Worm (Caenorhabditis elegans) whole organism, L1 larva: ENCODE data around the gene msrp-4.

Source experiments
- C04F5.9 ChIP-seq: sonication (generic microtip); optimal IDR thresholded peaks from 2 replicates; lab custom pipeline; 2016; ENCODE audit warnings: missing genetic modification characterization, missing compliant biosample characterization
- C16A3.4 ChIP-seq: fragments of 150-350 bp; optimal IDR thresholded peaks from 2 replicates; lab custom pipeline; 2014; ENCODE audit warnings: missing biosample characterization, missing genetic modification characterization
- alr-1 ChIP-seq: fragments of 200-800 bp; sonication (Bioruptor generic); optimal IDR thresholded peaks from 2 replicates; lab custom pipeline; 2018; ENCODE audit warnings: borderline replicate concordance, mild to moderate bottlenecking, missing genetic modification characterization, missing compliant biosample characterization
- ama-1 ChIP-seq: fragments of 150-350 bp; optimal IDR thresholded peaks from 2 replicates; lab custom pipeline; 2014
- blmp-1 ChIP-seq: fragments of 150-350 bp; optimal IDR thresholded peaks from 2 replicates; lab custom pipeline; 2014; ENCODE audit warnings: missing biosample characterization, missing genetic modification characterization
- ceh-63 ChIP-seq: fragments of 200-800 bp; sonication (Bioruptor generic); optimal IDR thresholded peaks from 2 replicates; lab custom pipeline; 2018; ENCODE audit warnings: mild to moderate bottlenecking, missing genetic modification characterization, missing compliant biosample characterization
- ceh-82 ChIP-seq, 3 experiments: fragments of 150-350 bp in 1 of 3; sonication (generic microtip) in 2 of 3; optimal IDR thresholded peaks; 2 replicates each; lab custom pipeline; 2014 to 2017; ENCODE audit warnings: missing biosample characterization in 3 of 3, missing genetic modification characterization in 3 of 3
- ceh-90 ChIP-seq: sonication (generic microtip); optimal IDR thresholded peaks from 2 replicates; lab custom pipeline; 2016; ENCODE audit warnings: missing genetic modification characterization, missing compliant biosample characterization
- efl-3 ChIP-seq: fragments of 200-800 bp; sonication (Bioruptor generic); optimal IDR thresholded peaks from 2 replicates; lab custom pipeline; 2018; ENCODE audit warnings: mild to moderate bottlenecking, missing genetic modification characterization, missing compliant biosample characterization
- egl-13 ChIP-seq: sonication (generic microtip); optimal IDR thresholded peaks from 2 replicates; lab custom pipeline; 2016; ENCODE audit warnings: missing genotype, missing genetic modification reagents, missing genetic modification characterization, missing compliant biosample characterization
- egl-27 ChIP-seq, 2 experiments: fragments of 150-350 bp in 1 of 2; sonication (generic microtip); optimal IDR thresholded peaks; 3 replicates each; lab custom pipeline; 2017 to 2018; ENCODE audit warnings: missing biosample characterization in 2 of 2, missing genetic modification characterization in 2 of 2, missing genetic modification reagents in 2 of 2
- fos-1 ChIP-seq: fragments of 150-350 bp; optimal IDR thresholded peaks from 2 replicates; lab custom pipeline; 2014; ENCODE audit warnings: missing biosample characterization, missing genetic modification characterization
- hpl-2 ChIP-seq: fragments of 150-350 bp; optimal IDR thresholded peaks from 2 replicates; lab custom pipeline; 2014; ENCODE audit warnings: missing biosample characterization, missing genetic modification reagents, missing genetic modification characterization
- irx-1 ChIP-seq: sonication (generic microtip); optimal IDR thresholded peaks from 2 replicates; lab custom pipeline; 2016; ENCODE audit warnings: missing genetic modification characterization, missing compliant biosample characterization
- isw-1 ChIP-seq: fragments of 200-800 bp; sonication (Bioruptor generic); IDR thresholded peaks from 2 replicates; pipeline ENCODE4 v1.3.6; 2022; ENCODE audit warnings: missing genetic modification characterization, missing compliant biosample characterization
- jun-1 ChIP-seq: fragments of 150-350 bp; optimal IDR thresholded peaks from 2 replicates; lab custom pipeline; 2014; ENCODE audit warnings: missing biosample characterization, missing genetic modification reagents, missing genetic modification characterization
- lin-14 ChIP-seq: fragments of 200-800 bp; sonication (Bioruptor generic); optimal IDR thresholded peaks from 2 replicates; lab custom pipeline; 2018; ENCODE audit warnings: mild to moderate bottlenecking, missing genetic modification characterization, moderate library complexity, missing compliant biosample characterization
- lin-15B ChIP-seq: fragments of 150-350 bp; sonication (generic microtip); optimal IDR thresholded peaks from 3 replicates; lab custom pipeline; 2014; ENCODE audit warnings: missing biosample characterization, missing genetic modification characterization
- lir-3 ChIP-seq: sonication (generic microtip); optimal IDR thresholded peaks from 2 replicates; lab custom pipeline; 2016; ENCODE audit warnings: mild to moderate bottlenecking, missing genetic modification characterization, moderate library complexity, missing compliant biosample characterization; ENCODE audit not compliant: poor library complexity
- mab-9 ChIP-seq: fragments of 200-800 bp; sonication (Bioruptor generic); IDR thresholded peaks from 2 replicates; pipeline ENCODE4 v1.3.6; 2022; ENCODE audit warnings: missing genetic modification reagents, missing genetic modification characterization, missing compliant biosample characterization
- mdl-1 ChIP-seq, 2 experiments: fragments of 150-350 bp; optimal IDR thresholded peaks; 2 replicates each; lab custom pipeline; 2014 to 2017; ENCODE audit warnings: missing biosample characterization in 2 of 2, missing genetic modification characterization in 2 of 2, inconsistent platforms in 1 of 2
- mep-1 ChIP-seq: fragments of 150-350 bp; optimal IDR thresholded peaks from 2 replicates; lab custom pipeline; 2014; ENCODE audit warnings: missing biosample characterization, missing genetic modification characterization
- nhr-11 ChIP-seq: fragments of 150-350 bp; optimal IDR thresholded peaks from 2 replicates; lab custom pipeline; 2014; ENCODE audit warnings: missing biosample characterization, missing genetic modification characterization
- nhr-19 ChIP-seq: fragments of 200-800 bp; sonication (Bioruptor generic); conservative IDR thresholded peaks from 2 replicates; pipeline ENCODE4 v1.3.6; 2022; ENCODE audit warnings: missing genetic modification characterization, missing compliant biosample characterization
- nhr-20 ChIP-seq: sonication (generic microtip); optimal IDR thresholded peaks from 2 replicates; lab custom pipeline; 2016; ENCODE audit warnings: mild to moderate bottlenecking, missing genetic modification characterization, missing compliant biosample characterization
- nhr-237 ChIP-seq: fragments of 150-350 bp; optimal IDR thresholded peaks from 2 replicates; lab custom pipeline; 2014; ENCODE audit warnings: missing biosample characterization, missing genetic modification characterization
- nhr-71 ChIP-seq: sonication (generic microtip); optimal IDR thresholded peaks from 2 replicates; lab custom pipeline; 2016; ENCODE audit warnings: mild to moderate bottlenecking, missing genetic modification characterization, moderate library complexity, missing compliant biosample characterization
- nhr-76 ChIP-seq: sonication (generic microtip); optimal IDR thresholded peaks from 2 replicates; lab custom pipeline; 2017; ENCODE audit warnings: missing biosample characterization, missing genetic modification characterization
- nhr-84 ChIP-seq: sonication (generic microtip); optimal IDR thresholded peaks from 2 replicates; lab custom pipeline; 2017; ENCODE audit warnings: missing biosample characterization, missing genetic modification characterization
- nhr-90 ChIP-seq: sonication (generic microtip); optimal IDR thresholded peaks from 2 replicates; lab custom pipeline; 2016; ENCODE audit warnings: mild to moderate bottlenecking, missing genetic modification characterization, missing compliant biosample characterization; ENCODE audit not compliant: poor library complexity
- pax-3 ChIP-seq: fragments of 200-800 bp; sonication (Bioruptor generic); optimal IDR thresholded peaks from 2 replicates; lab custom pipeline; 2018; ENCODE audit warnings: mild to moderate bottlenecking, missing genetic modification characterization, moderate library complexity, missing compliant biosample characterization
- rnt-1 ChIP-seq: sonication (generic microtip); optimal IDR thresholded peaks from 2 replicates; lab custom pipeline; 2016; ENCODE audit warnings: mild to moderate bottlenecking, missing genetic modification characterization, moderate library complexity, missing compliant biosample characterization
- snu-23 ChIP-seq: sonication (generic microtip); optimal IDR thresholded peaks from 2 replicates; lab custom pipeline; 2016; ENCODE audit warnings: missing genetic modification characterization, missing compliant biosample characterization
- sptf-1 ChIP-seq: fragments of 150-350 bp; optimal IDR thresholded peaks from 2 replicates; lab custom pipeline; 2014; ENCODE audit warnings: missing biosample characterization, missing genetic modification characterization
- swsn-7 ChIP-seq: sonication (generic microtip); optimal IDR thresholded peaks from 2 replicates; lab custom pipeline; 2016; ENCODE audit warnings: missing genetic modification characterization, missing compliant biosample characterization
- tbx-2 ChIP-seq: sonication (generic microtip); optimal IDR thresholded peaks from 2 replicates; lab custom pipeline; 2016; ENCODE audit warnings: missing genetic modification characterization, missing compliant biosample characterization
- tlp-1 ChIP-seq: fragments of 150-350 bp; optimal IDR thresholded peaks from 2 replicates; lab custom pipeline; 2014; ENCODE audit warnings: missing biosample characterization, missing genetic modification characterization
- unc-130 ChIP-seq: fragments of 150-350 bp; optimal IDR thresholded peaks from 2 replicates; lab custom pipeline; 2017; ENCODE audit warnings: missing biosample characterization, missing genetic modification characterization, inconsistent platforms
- unc-30 ChIP-seq: sonication (generic microtip); optimal IDR thresholded peaks from 2 replicates; lab custom pipeline; 2017; ENCODE audit warnings: missing biosample characterization, missing genetic modification characterization
- unc-62 ChIP-seq: fragments of 150-350 bp; optimal IDR thresholded peaks from 2 replicates; lab custom pipeline; 2014; ENCODE audit warnings: missing biosample characterization, missing genetic modification reagents, missing genetic modification characterization
- vab-15 ChIP-seq: sonication (generic microtip); optimal IDR thresholded peaks from 2 replicates; lab custom pipeline; 2017; ENCODE audit warnings: missing genotype, mild to moderate bottlenecking, missing genetic modification characterization, missing compliant biosample characterization
- xbp-1 ChIP-seq: sonication (generic microtip); optimal IDR thresholded peaks from 2 replicates; lab custom pipeline; 2016; ENCODE audit warnings: missing genetic modification characterization, missing compliant biosample characterization
- zag-1 ChIP-seq: fragments of 150-350 bp; optimal IDR thresholded peaks from 2 replicates; lab custom pipeline; 2014; ENCODE audit warnings: missing biosample characterization, missing genetic modification characterization
- ztf-11 ChIP-seq, 2 experiments: sonication (generic microtip); optimal IDR thresholded peaks; 2 replicates each; lab custom pipeline; 2016 to 2017; ENCODE audit warnings: missing genetic modification characterization in 2 of 2, missing biosample characterization in 1 of 2, missing compliant biosample characterization in 1 of 2
- ztf-4 ChIP-seq: fragments of 150-350 bp; optimal IDR thresholded peaks from 2 replicates; lab custom pipeline; 2014; ENCODE audit warnings: missing biosample characterization, missing genetic modification characterization

Gene msrp-4

DNA sequence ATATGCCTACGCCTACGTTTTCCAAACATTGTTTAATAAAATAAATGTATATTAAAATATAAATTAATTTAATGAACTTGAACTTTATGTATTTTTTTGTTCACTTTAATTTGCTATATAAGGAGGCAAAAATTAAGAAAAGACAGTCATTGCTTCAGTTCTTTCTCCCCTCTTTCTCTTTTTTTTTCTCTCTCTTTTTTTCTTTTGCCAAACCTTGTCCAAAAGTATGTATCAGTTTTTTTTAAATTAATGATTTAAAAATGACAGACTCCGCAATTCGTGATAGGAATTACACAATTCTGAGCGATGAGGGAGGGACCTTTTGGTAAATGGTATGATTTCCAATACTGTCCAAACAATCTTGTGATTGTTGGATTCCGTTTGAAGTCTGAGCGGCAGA, 19.6 kb downstream of the msrp-4 start, which contains the start of gene F46F5.13:
Gene F46F5.13 (plus strand): TSS at position 301 of the 400 bp plus-strand sequence.
- TF ChIP-seq nhr-76 (tag; lab: Kevin White, UChicago) (no peak), ama-1 (lab: Kevin White, UChicago) (no peak), nhr-11 (no peak), ceh-82 (tag; optimal IDR thresholded peaks at IDR 0.05; lab: Kevin White, UChicago) (no peak), mdl-1 (tag; optimal IDR thresholded peaks at IDR 0.05; lab: Kevin White, UChicago) (no peak), unc-30 (tag; lab: Kevin White, UChicago) (no peak), irx-1 (no peak), vab-15 (no peak), ztf-4 (tag; lab: Kevin White, UChicago) (no peak), swsn-7 (tag; lab: Kevin White, UChicago) (no peak), ceh-63 (GFP tag; lab: Kevin White, UChicago) (no peak), nhr-90 (tag; lab: Kevin White, UChicago) (no peak), fos-1 (no peak), C04F5.9 (no peak), hpl-2 (GFP tag; lab: Kevin White, UChicago) (no peak), isw-1 (GFP tag; lab: Robert Waterston, UW) (no peak), nhr-237 (tag; lab: Kevin White, UChicago) (no peak), C16A3.4 (tag; lab: Kevin White, UChicago) (no peak)

ce11 chrII:799700-800099, 22.9 kb downstream of the msrp-4 start, which contains the start of gene F46F5.14:
Gene F46F5.14, plus strand, starts transcription at chrII:800000.
- TF ChIP-seq ceh-90 (tag; lab: Kevin White, UChicago) (no peak), isw-1 (GFP tag; lab: Robert Waterston, UW) (no peak), xbp-1 (tag; lab: Kevin White, UChicago) (no peak), lin-14 (no peak), nhr-20 (tag; lab: Kevin White, UChicago) (no peak), hpl-2 (GFP tag; lab: Kevin White, UChicago) (no peak), C04F5.9 (no peak), tlp-1 (tag; lab: Kevin White, UChicago) (no peak), nhr-84 (tag; lab: Kevin White, UChicago) (no peak), alr-1 (tag; lab: Kevin White, UChicago) (no peak), zag-1 (tag; lab: Kevin White, UChicago) (no peak)
- TF ChIP-seq, all 84 proteins: peak for 0

DNA sequence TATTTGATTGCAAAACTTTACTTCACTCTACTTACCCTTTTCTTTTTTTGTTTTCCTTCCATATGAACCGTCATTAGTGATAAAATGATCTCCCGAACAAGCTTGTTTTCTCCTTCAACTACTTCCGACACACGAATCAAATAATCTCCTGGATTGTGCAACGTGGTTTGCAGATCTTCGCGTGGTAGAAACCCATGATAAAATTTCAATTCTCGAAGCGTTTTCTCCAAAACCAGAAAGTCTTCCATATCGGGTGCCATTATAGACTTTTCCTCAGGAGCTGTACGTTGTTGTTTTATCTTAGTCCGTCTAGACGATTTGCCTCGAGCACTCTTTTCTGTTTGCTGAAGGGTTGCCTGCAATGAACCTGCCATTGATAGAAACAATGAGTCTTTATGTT, 25.2 kb downstream of the msrp-4 start:
- TF ChIP-seq nhr-71 (tag; lab: Kevin White, UChicago) (no peak), nhr-19 (GFP tag; lab: Robert Waterston, UW) (no peak), snu-23 (GFP tag; lab: Kevin White, UChicago) (no peak), mep-1 (tag; lab: Kevin White, UChicago) (no peak), ama-1 (lab: Kevin White, UChicago) (no peak), egl-13 (no peak), lin-15B (tag; lab: Kevin White, UChicago) (no peak), tbx-2 (tag; lab: Kevin White, UChicago) (no peak), ztf-11 (tag; optimal IDR thresholded peaks at IDR 0.05; lab: Kevin White, UChicago) (no peak), efl-3 (GFP tag; lab: Kevin White, UChicago) (no peak)

- TF ChIP-seq pax-3 (tag; lab: Kevin White, UChicago) (no peak), lir-3 (tag; lab: Kevin White, UChicago) (no peak), jun-1 (tag; lab: Kevin White, UChicago) (no peak), isw-1 (GFP tag; lab: Robert Waterston, UW) (no peak), nhr-76 (tag; lab: Kevin White, UChicago) (no peak), egl-27 (tag; optimal IDR thresholded peaks at IDR 0.05; lab: Kevin White, UChicago) (no peak), zag-1 (tag; lab: Kevin White, UChicago) (no peak), unc-130 (tag; lab: Kevin White, UChicago) (no peak), tlp-1 (tag; lab: Kevin White, UChicago) (no peak), nhr-90 (tag; lab: Kevin White, UChicago) (no peak), unc-62 (GFP tag; lab: Kevin White, UChicago) (no peak), mab-9 (no peak), sptf-1 (tag; lab: Kevin White, UChicago) (no peak), rnt-1 (tag; lab: Kevin White, UChicago) (no peak), blmp-1 (tag; lab: Kevin White, UChicago) (no peak)
Observed at ce11 chrII:796916-797315, 25.7 kb downstream of the msrp-4 start.
